Worm (Caenorhabditis elegans) whole organism, L1 larva: ENCODE data around the gene C34B4.3.

Experiments
- C34B4.2 ChIP-seq: sonication (generic microtip); optimal IDR thresholded peaks from 2 replicates; lab custom pipeline; 2017; ENCODE audit warnings: mild to moderate bottlenecking, missing genetic modification characterization, missing compliant biosample characterization
- ama-1 ChIP-seq: fragments of 150-350 bp; optimal IDR thresholded peaks from 2 replicates; lab custom pipeline; 2014
- ceh-8 ChIP-seq: fragments of 200-800 bp; sonication (Bioruptor generic); optimal IDR thresholded peaks from 2 replicates; lab custom pipeline; 2018; ENCODE audit warnings: mild to moderate bottlenecking, missing genetic modification characterization, moderate library complexity, missing compliant biosample characterization
- fos-1 ChIP-seq: fragments of 150-350 bp; optimal IDR thresholded peaks from 2 replicates; lab custom pipeline; 2014; ENCODE audit warnings: missing biosample characterization, missing genetic modification characterization
- jun-1 ChIP-seq: fragments of 150-350 bp; optimal IDR thresholded peaks from 2 replicates; lab custom pipeline; 2014; ENCODE audit warnings: missing biosample characterization, missing genetic modification reagents, missing genetic modification characterization
- lin-39 ChIP-seq: fragments of 150-350 bp; optimal IDR thresholded peaks from 2 replicates; lab custom pipeline; 2014; ENCODE audit warnings: missing biosample characterization, missing genetic modification reagents, missing genetic modification characterization
- snpc-4 ChIP-seq: fragments of 150-350 bp; optimal IDR thresholded peaks from 2 replicates; lab custom pipeline; 2014; ENCODE audit warnings: missing biosample characterization, missing genetic modification characterization
- tbx-2 ChIP-seq: sonication (generic microtip); optimal IDR thresholded peaks from 2 replicates; lab custom pipeline; 2016; ENCODE audit warnings: missing genetic modification characterization, missing compliant biosample characterization

- TF ChIP-seq ceh-8 (GFP tag; lab: Kevin White, UChicago): no peak
- no peak for TF ChIP-seq snpc-4 (tag; lab: Kevin White, UChicago)
- TF ChIP-seq ama-1 (lab: Kevin White, UChicago): no peak
- no peak for TF ChIP-seq lin-39 (tag; lab: Kevin White, UChicago)
- no peak for TF ChIP-seq C34B4.2
- TF ChIP-seq tbx-2: no peak
- TF ChIP-seq jun-1 (tag; lab: Kevin White, UChicago): no peak
- TF ChIP-seq fos-1: no peak
Measured at ce11 chrV:13024499-13024898, 46.5 kb downstream of the C34B4.3 start.
